Worm (Caenorhabditis elegans) whole organism, L1 larva: Measurements from ENCODE around the gene dhs-18.

Source experiments
- C04F5.9 ChIP-seq: sonication (generic microtip); optimal IDR thresholded peaks from 2 replicates; lab custom pipeline; 2016; ENCODE audit warnings: missing genetic modification characterization, missing compliant biosample characterization
- C16A3.4 ChIP-seq: fragments of 150-350 bp; optimal IDR thresholded peaks from 2 replicates; lab custom pipeline; 2014; ENCODE audit warnings: missing biosample characterization, missing genetic modification characterization
- alr-1 ChIP-seq: fragments of 200-800 bp; sonication (Bioruptor generic); optimal IDR thresholded peaks from 2 replicates; lab custom pipeline; 2018; ENCODE audit warnings: borderline replicate concordance, mild to moderate bottlenecking, missing genetic modification characterization, missing compliant biosample characterization
- ama-1 ChIP-seq: fragments of 150-350 bp; optimal IDR thresholded peaks from 2 replicates; lab custom pipeline; 2014
- blmp-1 ChIP-seq: fragments of 150-350 bp; optimal IDR thresholded peaks from 2 replicates; lab custom pipeline; 2014; ENCODE audit warnings: missing biosample characterization, missing genetic modification characterization
- ceh-8 ChIP-seq: fragments of 200-800 bp; sonication (Bioruptor generic); optimal IDR thresholded peaks from 2 replicates; lab custom pipeline; 2018; ENCODE audit warnings: mild to moderate bottlenecking, missing genetic modification characterization, moderate library complexity, missing compliant biosample characterization
- ces-1 ChIP-seq: fragments of 150-350 bp; optimal IDR thresholded peaks from 2 replicates; lab custom pipeline; 2014; ENCODE audit warnings: missing biosample characterization, missing genetic modification reagents, missing genetic modification characterization
- efl-3 ChIP-seq: fragments of 200-800 bp; sonication (Bioruptor generic); optimal IDR thresholded peaks from 2 replicates; lab custom pipeline; 2018; ENCODE audit warnings: mild to moderate bottlenecking, missing genetic modification characterization, missing compliant biosample characterization
- egl-27 ChIP-seq, 2 experiments: fragments of 150-350 bp in 1 of 2; sonication (generic microtip); optimal IDR thresholded peaks; 3 replicates each; lab custom pipeline; 2017 to 2018; ENCODE audit warnings: missing biosample characterization in 2 of 2, missing genetic modification characterization in 2 of 2, missing genetic modification reagents in 2 of 2
- ets-5 ChIP-seq: fragments of 200-800 bp; sonication (Bioruptor generic); IDR thresholded peaks from 2 replicates; pipeline ENCODE4 v1.3.6; 2022; ENCODE audit warnings: missing genetic modification characterization, missing compliant biosample characterization
- fos-1 ChIP-seq: fragments of 150-350 bp; optimal IDR thresholded peaks from 2 replicates; lab custom pipeline; 2014; ENCODE audit warnings: missing biosample characterization, missing genetic modification characterization
- grh-1 ChIP-seq: fragments of 200-800 bp; sonication (Bioruptor generic); IDR thresholded peaks from 2 replicates; pipeline ENCODE4 v1.3.6; 2022; ENCODE audit warnings: missing genetic modification reagents, missing genetic modification characterization, missing compliant biosample characterization
- hlh-17 ChIP-seq: fragments of 200-800 bp; sonication (Bioruptor generic); optimal IDR thresholded peaks from 2 replicates; lab custom pipeline; 2018; ENCODE audit warnings: missing genetic modification characterization, mild to moderate bottlenecking, missing compliant biosample characterization, moderate library complexity, borderline replicate concordance
- hlh-4 ChIP-seq: sonication (generic microtip); optimal IDR thresholded peaks from 2 replicates; lab custom pipeline; 2016; ENCODE audit warnings: mild to moderate bottlenecking, missing genetic modification characterization, missing compliant biosample characterization
- lin-13 ChIP-seq: fragments of 150-350 bp; optimal IDR thresholded peaks from 2 replicates; lab custom pipeline; 2014; ENCODE audit warnings: missing biosample characterization, missing genetic modification reagents, missing genetic modification characterization
- lin-15B ChIP-seq: fragments of 150-350 bp; sonication (generic microtip); optimal IDR thresholded peaks from 3 replicates; lab custom pipeline; 2014; ENCODE audit warnings: missing biosample characterization, missing genetic modification characterization
- lin-39 ChIP-seq: fragments of 150-350 bp; optimal IDR thresholded peaks from 2 replicates; lab custom pipeline; 2014; ENCODE audit warnings: missing biosample characterization, missing genetic modification reagents, missing genetic modification characterization
- lir-3 ChIP-seq: sonication (generic microtip); optimal IDR thresholded peaks from 2 replicates; lab custom pipeline; 2016; ENCODE audit warnings: mild to moderate bottlenecking, missing genetic modification characterization, moderate library complexity, missing compliant biosample characterization; ENCODE audit not compliant: poor library complexity
- mab-9 ChIP-seq: fragments of 200-800 bp; sonication (Bioruptor generic); IDR thresholded peaks from 2 replicates; pipeline ENCODE4 v1.3.6; 2022; ENCODE audit warnings: missing genetic modification reagents, missing genetic modification characterization, missing compliant biosample characterization
- mef-2 ChIP-seq: fragments of 150-350 bp; optimal IDR thresholded peaks from 2 replicates; lab custom pipeline; 2014; ENCODE audit warnings: missing biosample characterization, missing genetic modification characterization
- nhr-12 ChIP-seq: sonication (generic microtip); optimal IDR thresholded peaks from 2 replicates; lab custom pipeline; 2017; ENCODE audit warnings: missing biosample characterization, missing genetic modification characterization
- nhr-20 ChIP-seq: sonication (generic microtip); optimal IDR thresholded peaks from 2 replicates; lab custom pipeline; 2016; ENCODE audit warnings: mild to moderate bottlenecking, missing genetic modification characterization, missing compliant biosample characterization
- nhr-84 ChIP-seq: sonication (generic microtip); optimal IDR thresholded peaks from 2 replicates; lab custom pipeline; 2017; ENCODE audit warnings: missing biosample characterization, missing genetic modification characterization
- nhr-85 ChIP-seq: sonication (generic microtip); peaks from one replicate; lab custom pipeline; 2016; ENCODE audit warnings: missing genetic modification characterization, inconsistent platforms, missing compliant biosample characterization
- rnt-1 ChIP-seq: sonication (generic microtip); optimal IDR thresholded peaks from 2 replicates; lab custom pipeline; 2016; ENCODE audit warnings: mild to moderate bottlenecking, missing genetic modification characterization, moderate library complexity, missing compliant biosample characterization
- skn-1 ChIP-seq: fragments of 150-350 bp; optimal IDR thresholded peaks from 2 replicates; lab custom pipeline; 2014; ENCODE audit warnings: missing biosample characterization, missing genetic modification characterization
- snpc-4 ChIP-seq: fragments of 150-350 bp; optimal IDR thresholded peaks from 2 replicates; lab custom pipeline; 2014; ENCODE audit warnings: missing biosample characterization, missing genetic modification characterization
- unc-130 ChIP-seq: fragments of 150-350 bp; optimal IDR thresholded peaks from 2 replicates; lab custom pipeline; 2017; ENCODE audit warnings: missing biosample characterization, missing genetic modification characterization, inconsistent platforms
- unc-98 ChIP-seq: fragments of 200-800 bp; sonication (Bioruptor generic); IDR thresholded peaks from 2 replicates; pipeline ENCODE4 v1.3.6; 2022; ENCODE audit warnings: missing genetic modification characterization, missing compliant biosample characterization
- zag-1 ChIP-seq: fragments of 150-350 bp; optimal IDR thresholded peaks from 2 replicates; lab custom pipeline; 2014; ENCODE audit warnings: missing biosample characterization, missing genetic modification characterization
- zip-4 ChIP-seq: fragments of 200-800 bp; sonication (Bioruptor generic); optimal IDR thresholded peaks from 2 replicates; lab custom pipeline; 2018; ENCODE audit warnings: mild to moderate bottlenecking, missing genetic modification characterization, moderate library complexity, missing compliant biosample characterization
- ztf-4 ChIP-seq: fragments of 150-350 bp; optimal IDR thresholded peaks from 2 replicates; lab custom pipeline; 2014; ENCODE audit warnings: missing biosample characterization, missing genetic modification characterization

Gene dhs-18

DNA sequence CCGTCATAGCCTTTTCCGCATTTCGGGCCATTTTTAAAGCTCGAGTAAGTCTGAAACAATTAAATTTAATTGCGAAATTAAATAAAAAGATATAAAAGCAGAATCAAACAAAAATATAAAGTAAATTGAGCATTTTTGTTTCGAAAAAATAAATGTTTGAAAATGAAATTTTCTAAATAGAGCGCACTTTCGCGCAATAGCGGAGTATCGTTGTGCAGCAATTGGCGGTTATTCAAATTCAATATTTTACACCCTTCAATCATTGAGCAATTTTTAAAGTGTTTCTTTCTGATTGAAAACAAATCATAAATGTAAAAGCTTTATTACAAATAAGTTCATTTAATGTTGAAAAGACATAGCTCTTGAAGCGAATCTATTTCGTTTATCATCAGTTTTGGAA, 46.0 kb downstream of the dhs-18 start, which contains the start of gene isy-1 (continued):
- TF ChIP-seq lin-15B (tag; lab: Kevin White, UChicago) (peak; percentile 91), skn-1 (tag; lab: Kevin White, UChicago) (peak; percentile 88), ama-1 (lab: Kevin White, UChicago) (no peak), nhr-20 (peak; percentile 74), lir-3 (tag; lab: Kevin White, UChicago) (peak; percentile 29), ztf-4 (no peak), mef-2 (tag; lab: Kevin White, UChicago) (no peak), C16A3.4 (tag; lab: Kevin White, UChicago) (peak; percentile 87), lin-13 (peak; percentile 48), zag-1 (tag; lab: Kevin White, UChicago) (no peak), rnt-1 (tag; lab: Kevin White, UChicago) (peak; percentile 69), ces-1 (GFP tag; lab: Kevin White, UChicago) (no peak), unc-98 (GFP tag; lab: Robert Waterston, UW) (no peak), snpc-4 (tag; lab: Kevin White, UChicago) (peak; percentile 70), nhr-84 (tag; lab: Kevin White, UChicago) (no peak), ets-5 (no peak), unc-130 (tag; lab: Kevin White, UChicago) (peak; percentile 43), ceh-8 (GFP tag; lab: Kevin White, UChicago) (peak; percentile 17), zip-4 (GFP tag; lab: Kevin White, UChicago) (no peak), blmp-1 (tag; lab: Kevin White, UChicago) (peak; percentile 93), egl-27 (tag; optimal IDR thresholded peaks at IDR 0.05; lab: Kevin White, UChicago) (no peak), lin-39 (tag; lab: Kevin White, UChicago) (no peak), fos-1 (tag; lab: Kevin White, UChicago) (peak; percentile 51), mab-9 (GFP tag; lab: Robert Waterston, UW) (no peak), hlh-4 (tag; lab: Kevin White, UChicago) (no peak), nhr-12 (tag; lab: Kevin White, UChicago) (no peak), hlh-17 (no peak), C04F5.9 (no peak), alr-1 (tag; lab: Kevin White, UChicago) (no peak), efl-3 (GFP tag; lab: Kevin White, UChicago) (no peak), grh-1 (no peak; the same call in 1 of the 2 replicates)

DNA sequence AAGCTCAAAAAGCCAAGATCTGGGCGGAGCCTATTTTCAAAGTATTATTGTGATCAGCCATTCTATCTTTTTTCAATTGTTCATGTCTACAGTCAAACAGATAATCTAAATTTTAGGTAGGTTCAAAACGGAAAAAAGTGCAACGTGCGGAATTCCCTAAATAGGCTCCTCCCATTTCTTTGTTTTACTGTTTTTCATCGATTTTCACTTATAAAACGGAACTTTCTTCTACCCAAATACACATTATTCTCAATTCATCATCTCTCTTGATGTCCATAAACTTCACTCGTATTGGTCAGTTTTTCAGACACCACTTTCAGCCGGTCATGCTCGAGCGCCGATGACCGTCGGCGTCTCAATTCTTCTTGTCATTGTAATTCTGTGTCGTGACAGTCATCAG, 47.8 kb downstream of the dhs-18 start, which contains the start of gene F53B7.7:
Gene F53B7.7 (plus strand): TSS at position 301 of the 400 bp plus-strand sequence.
- TF ChIP-seq lin-15B (tag; lab: Kevin White, UChicago), result no peak
- TF ChIP-seq nhr-85 (tag; lab: Kevin White, UChicago), result peak; percentile 53
